Fruit fly (Drosophila melanogaster): Measurements from ENCODE around the gene kst.

The kst gene

dm6 chr3L:3400555-3401198 is 64.0 kb downstream of the kst start (continued):
- TF ChIP-seq sd (tag; optimal IDR thresholded peaks at IDR 0.05) = peak; percentile 12
- no peak for TF ChIP-seq CG18476 (GFP tag; optimal IDR thresholded peaks at IDR 0.05)
- 0 out of 3 replicates have a peak, but pooled peaks have one; percentile 3 for TF ChIP-seq ken (GFP tag; IDR thresholded peaks at IDR 0.05)
- TF ChIP-seq cwo (GFP tag; optimal IDR thresholded peaks at IDR 0.05) = no peak
- TF ChIP-seq lab (GFP tag; optimal IDR thresholded peaks at IDR 0.05) = peak; percentile 35
- TF ChIP-seq al (GFP tag; IDR thresholded peaks at IDR 0.05) = no peak
- TF ChIP-seq pros (GFP tag; optimal IDR thresholded peaks at IDR 0.05) = no peak
- no peak for TF ChIP-seq sqz (GFP tag; optimal IDR thresholded peaks at IDR 0.05)
- no peak for TF ChIP-seq CG1024 (GFP tag; IDR thresholded peaks at IDR 0.05)
- TF ChIP-seq Med (GFP tag) = peak; percentile 67
- no peak for TF ChIP-seq stwl (tag; optimal IDR thresholded peaks at IDR 0.05)
- TF ChIP-seq CG8290 (GFP tag; optimal IDR thresholded peaks at IDR 0.05) = no peak
- TF ChIP-seq CG8290 (tag; optimal IDR thresholded peaks at IDR 0.05) = peak in 1 of 2 experiments; percentile 39
- no peak for TF ChIP-seq org-1 (GFP tag; optimal IDR thresholded peaks at IDR 0.05)
- TF ChIP-seq zen2 (GFP tag; IDR thresholded peaks at IDR 0.05; ENCODE audit: partially characterized antibody) = 0 out of 3 replicates have a peak, but pooled peaks have one; percentile 36
- no peak for TF ChIP-seq grn (GFP tag; optimal IDR thresholded peaks at IDR 0.05)
- peak; percentile 13 for TF ChIP-seq abd-A (tag; optimal IDR thresholded peaks at IDR 0.05)
- TF ChIP-seq CG3163 (GFP tag; optimal IDR thresholded peaks at IDR 0.05) = no peak
- TF ChIP-seq CG17912 (GFP tag; optimal IDR thresholded peaks at IDR 0.05) = no peak
- peak; percentile 7 for TF ChIP-seq B-H2 (GFP tag; optimal IDR thresholded peaks at IDR 0.05)
- 0 out of 2 replicates have a peak, but pooled peaks have one; percentile 20 for TF ChIP-seq bbx (GFP tag; IDR thresholded peaks at IDR 0.05; ENCODE audit: partially characterized antibody)
- no peak for TF ChIP-seq CG12155 (GFP tag; optimal IDR thresholded peaks at IDR 0.05)
- peak; percentile 15; the same call in 1 of the 2 replicates for TF ChIP-seq E2f2 (GFP tag; IDR thresholded peaks at IDR 0.05)
- no peak for TF ChIP-seq Nf-YB (GFP tag; optimal IDR thresholded peaks at IDR 0.05)
- peak; percentile 75 for TF ChIP-seq Deaf1 (tag; optimal IDR thresholded peaks at IDR 0.05)

dm6 chr3L:3405592-3405991 is 68.9 kb downstream of the kst start:
- no peak for TF ChIP-seq B-H1 (GFP tag; IDR thresholded peaks at IDR 0.05)
- peak; percentile 29 for TF ChIP-seq sens (GFP tag)

- peak; percentile 21; the same call in 1 of the 2 replicates for TF ChIP-seq H2.0 (GFP tag; IDR thresholded peaks at IDR 0.05)
- peak; percentile 58 for TF ChIP-seq sens (GFP tag)
- TF ChIP-seq Xbp1 (GFP tag; optimal IDR thresholded peaks at IDR 0.05) = no peak
- TF ChIP-seq CG7987 (GFP tag; optimal IDR thresholded peaks at IDR 0.05) = no peak
- no peak for TF ChIP-seq CG6683 (GFP tag; optimal IDR thresholded peaks at IDR 0.05)
- peak; percentile 38 for TF ChIP-seq CG2678 (tag; optimal IDR thresholded peaks at IDR 0.05)
- 0 out of 3 replicates have a peak, but pooled peaks have one; percentile 12 for TF ChIP-seq otp (GFP tag; IDR thresholded peaks at IDR 0.05)
- no peak for TF ChIP-seq CG43689 (GFP tag; IDR thresholded peaks at IDR 0.05)
- TF ChIP-seq CG11695 (GFP tag; IDR thresholded peaks at IDR 0.05) = peak; percentile 51; the same call in 1 of the 3 replicates
- TF ChIP-seq odd (GFP tag; optimal IDR thresholded peaks at IDR 0.05) = no peak
- peak; percentile 70 for TF ChIP-seq Med (GFP tag)
- TF ChIP-seq Meics (GFP tag; optimal IDR thresholded peaks at IDR 0.05) = peak; percentile 29
- TF ChIP-seq CG11398 (GFP tag; optimal IDR thresholded peaks at IDR 0.05) = no peak
- TF ChIP-seq CG4404 (GFP tag; IDR thresholded peaks at IDR 0.05) = no peak
- peak; percentile 44 for TF ChIP-seq CG2120 (GFP tag; optimal IDR thresholded peaks at IDR 0.05)
- no peak for TF ChIP-seq knrl (GFP tag; IDR thresholded peaks at IDR 0.05; ENCODE audit: partially characterized antibody)
- no peak for TF ChIP-seq CG11093 (GFP tag; IDR thresholded peaks at IDR 0.05)
- no peak for TF ChIP-seq CG6254 (GFP tag; optimal IDR thresholded peaks at IDR 0.05)
- no peak for TF ChIP-seq CG9215 (GFP tag; IDR thresholded peaks at IDR 0.05)
- peak; percentile 33; the same call in 1 of the 2 replicates for TF ChIP-seq Xrp1 (GFP tag; IDR thresholded peaks at IDR 0.05)
- no peak for TF ChIP-seq CG32767 (GFP tag; IDR thresholded peaks at IDR 0.05)
- no peak for TF ChIP-seq run (tag; optimal IDR thresholded peaks at IDR 0.05)
- TF ChIP-seq sd (tag; optimal IDR thresholded peaks at IDR 0.05) = peak; percentile 36
These were observed 69.8 kb downstream of the kst start for dm6 chr3L:3406307-3407061.
